Worm (Caenorhabditis elegans) whole organism, young adult: ENCODE results near the gene irld-18.

Experiments used
- F33H1.4 ChIP-seq: fragments of 200-800 bp; sonication (Bioruptor generic); IDR thresholded peaks from 2 replicates; pipeline ENCODE4 v1.3.6; 2022; ENCODE audit warnings: missing genetic modification reagents, missing genetic modification characterization, missing compliant biosample characterization
- F52B5.7 ChIP-seq: sonication (generic microtip); optimal IDR thresholded peaks from 2 replicates; lab custom pipeline; 2016; ENCODE audit warnings: mild to moderate bottlenecking, missing genetic modification characterization, missing compliant biosample characterization
- F57C9.4 ChIP-seq: sonication (generic microtip); optimal IDR thresholded peaks from 2 replicates; lab custom pipeline; 2017; ENCODE audit warnings: mild to moderate bottlenecking, missing genetic modification characterization, missing compliant biosample characterization
- K12H6.12 ChIP-seq: fragments of 200-800 bp; sonication (Bioruptor generic); optimal IDR thresholded peaks from 2 replicates; lab custom pipeline; 2018; ENCODE audit warnings: mild to moderate bottlenecking, missing genetic modification characterization, missing compliant biosample characterization
- T26A5.8 ChIP-seq: sonication (generic microtip); optimal IDR thresholded peaks from 2 replicates; lab custom pipeline; 2016; ENCODE audit warnings: missing genetic modification characterization, missing compliant biosample characterization
- Y56A3A.18 ChIP-seq: fragments of 200-800 bp; sonication (Bioruptor generic); IDR thresholded peaks from 2 replicates; pipeline ENCODE4 v1.3.6; 2022; ENCODE audit warnings: missing genetic modification reagents, missing genetic modification characterization, missing compliant biosample characterization
- ZK185.1 ChIP-seq: sonication (generic microtip); optimal IDR thresholded peaks from 2 replicates; lab custom pipeline; 2016; ENCODE audit warnings: mild to moderate bottlenecking, missing genetic modification characterization, missing compliant biosample characterization; ENCODE audit not compliant: poor library complexity, severe bottlenecking
- akir-1 ChIP-seq: fragments of 200-800 bp; sonication (Bioruptor generic); optimal IDR thresholded peaks from 2 replicates; lab custom pipeline; 2018; ENCODE audit warnings: mild to moderate bottlenecking, missing genetic modification characterization, moderate library complexity, missing compliant biosample characterization
- cebp-1 ChIP-seq, 2 experiments: fragments of 200-800 bp in 1 of 2; sonication (Bioruptor generic) in 1 of 2; sonication (generic microtip) in 1 of 2; IDR thresholded peaks in 1 of 2; optimal IDR thresholded peaks in 1 of 2; 2 replicates each; pipeline versions ENCODE4 v1.3.6 to Lab custom; 2017 to 2022; ENCODE audit warnings: missing compliant biosample characterization in 2 of 2, missing genetic modification characterization in 2 of 2, mild to moderate bottlenecking in 1 of 2, missing genetic modification reagents in 1 of 2, moderate library complexity in 1 of 2
- cebp-2 ChIP-seq: fragments of 200-800 bp; sonication (Bioruptor generic); IDR thresholded peaks from 2 replicates; pipeline ENCODE4 v1.3.6; 2022; ENCODE audit warnings: missing genetic modification characterization, missing compliant biosample characterization
- ceh-27 ChIP-seq: fragments of 200-800 bp; sonication (Bioruptor generic); optimal IDR thresholded peaks from 2 replicates; lab custom pipeline; 2018; ENCODE audit warnings: mild to moderate bottlenecking, missing genetic modification characterization, moderate library complexity, missing compliant biosample characterization
- ceh-58 ChIP-seq: fragments of 200-800 bp; sonication (Bioruptor generic); IDR thresholded peaks from 2 replicates; pipeline ENCODE4 v1.3.6; 2022; ENCODE audit warnings: missing genetic modification characterization, missing compliant biosample characterization
- chd-7 ChIP-seq: sonication (generic microtip); optimal IDR thresholded peaks from 2 replicates; lab custom pipeline; 2016; ENCODE audit warnings: mild to moderate bottlenecking, missing genetic modification characterization, moderate library complexity, missing compliant biosample characterization
- dox-1 ChIP-seq: fragments of 200-800 bp; sonication (Bioruptor generic); IDR thresholded peaks from 2 replicates; pipeline ENCODE4 v1.3.6; 2022; ENCODE audit warnings: missing genetic modification reagents, missing genetic modification characterization, missing compliant biosample characterization
- dpl-1 ChIP-seq: fragments of 150-350 bp; optimal IDR thresholded peaks from 2 replicates; lab custom pipeline; 2014; ENCODE audit warnings: missing biosample characterization, missing genetic modification reagents, missing genetic modification characterization
- egl-18 ChIP-seq: fragments of 200-800 bp; sonication (Bioruptor generic); IDR thresholded peaks from 2 replicates; pipeline ENCODE4 v1.3.6; 2022; ENCODE audit warnings: missing genetic modification reagents, missing genetic modification characterization, missing compliant biosample characterization
- ets-4 ChIP-seq: fragments of 200-800 bp; sonication (Bioruptor generic); optimal IDR thresholded peaks from 2 replicates; lab custom pipeline; 2018; ENCODE audit warnings: mild to moderate bottlenecking, missing genetic modification characterization, missing compliant biosample characterization
- gei-17 ChIP-seq: fragments of 200-800 bp; sonication (Bioruptor generic); optimal IDR thresholded peaks from 2 replicates; lab custom pipeline; 2018; ENCODE audit warnings: mild to moderate bottlenecking, missing genetic modification characterization, missing compliant biosample characterization
- let-526 ChIP-seq: fragments of 200-800 bp; sonication (Bioruptor generic); IDR thresholded peaks from 2 replicates; pipeline ENCODE4 v1.3.6; 2022; ENCODE audit warnings: missing genetic modification reagents, missing genetic modification characterization, missing compliant biosample characterization
- lin-54 ChIP-seq: fragments of 200-800 bp; sonication (Bioruptor generic); optimal IDR thresholded peaks from 2 replicates; lab custom pipeline; 2018; ENCODE audit warnings: mild to moderate bottlenecking, missing genetic modification characterization, missing compliant biosample characterization
- madf-10 ChIP-seq: sonication (generic microtip); optimal IDR thresholded peaks from 2 replicates; lab custom pipeline; 2016; ENCODE audit warnings: mild to moderate bottlenecking, missing genetic modification characterization, missing compliant biosample characterization
- mel-28 ChIP-seq: sonication (generic microtip); optimal IDR thresholded peaks from 2 replicates; lab custom pipeline; 2016; ENCODE audit warnings: borderline replicate concordance, mild to moderate bottlenecking, missing genetic modification characterization, missing compliant biosample characterization
- nfyb-1 ChIP-seq: fragments of 200-800 bp; sonication (Bioruptor generic); IDR thresholded peaks from 2 replicates; pipeline ENCODE4 v1.3.6; 2022; ENCODE audit warnings: missing genetic modification reagents, missing genetic modification characterization, missing compliant biosample characterization
- nhr-80 ChIP-seq: sonication (generic microtip); optimal IDR thresholded peaks from 2 replicates; lab custom pipeline; 2016; ENCODE audit warnings: missing genetic modification characterization, missing compliant biosample characterization
- pha-4 ChIP-seq: fragments of 150-350 bp; sonication (generic microtip); optimal IDR thresholded peaks from 2 replicates; lab custom pipeline; 2014; ENCODE audit warnings: missing biosample characterization, missing genetic modification reagents, missing genetic modification characterization
- repo-1 ChIP-seq: sonication (generic microtip); optimal IDR thresholded peaks from 2 replicates; lab custom pipeline; 2017; ENCODE audit warnings: mild to moderate bottlenecking, missing genetic modification characterization, missing compliant biosample characterization
- sdz-38 ChIP-seq: sonication (generic microtip); optimal IDR thresholded peaks from 2 replicates; lab custom pipeline; 2016; ENCODE audit warnings: missing genotype, missing genetic modification characterization, missing compliant biosample characterization
- snpc-4 ChIP-seq, 5 experiments: fragments of 150-350 bp in 1 of 5; sonication (generic microtip) in 4 of 5; optimal IDR thresholded peaks; 2 replicates each; lab custom pipeline; 2014 to 2018; ENCODE audit warnings: missing genetic modification characterization in 5 of 5, missing biosample characterization in 3 of 5, antibody characterized with exemption in 2 of 5, mild to moderate bottlenecking in 2 of 5, missing compliant biosample characterization in 2 of 5, missing genotype in 2 of 5, moderate library complexity in 2 of 5, missing genetic modification reagents in 1 of 5
- unc-130 ChIP-seq: sonication (generic microtip); optimal IDR thresholded peaks from 2 replicates; lab custom pipeline; 2016; ENCODE audit warnings: missing genetic modification reagents, missing genetic modification characterization, missing compliant biosample characterization
- unc-62 ChIP-seq: fragments of 150-350 bp; optimal IDR thresholded peaks from 2 replicates; lab custom pipeline; 2014; ENCODE audit warnings: missing biosample characterization, missing genetic modification reagents, missing genetic modification characterization
- ztf-3 ChIP-seq: fragments of 200-800 bp; sonication (Bioruptor generic); optimal IDR thresholded peaks from 2 replicates; lab custom pipeline; 2018; ENCODE audit warnings: mild to moderate bottlenecking, missing genetic modification characterization, missing compliant biosample characterization
- ztf-6 ChIP-seq: fragments of 200-800 bp; sonication (Bioruptor generic); IDR thresholded peaks from 2 replicates; pipeline ENCODE4 v1.3.6; 2022; ENCODE audit warnings: missing genetic modification reagents, missing genetic modification characterization, missing compliant biosample characterization

irld-18 gene

ce11 chrIV:14620543-14620942, 39.7 kb upstream of the irld-18 start (continued):
- TF ChIP-seq ZK185.1 (tag; lab: Kevin White, UChicago) (no peak), ztf-3 (GFP tag; lab: Kevin White, UChicago) (no peak), cebp-1 (GFP tag; IDR thresholded peaks at IDR 0.05; lab: Robert Waterston, UW) (no peak), cebp-1 (tag; optimal IDR thresholded peaks at IDR 0.05; lab: Kevin White, UChicago) (peak; percentile 68), madf-10 (tag; lab: Kevin White, UChicago) (no peak), snpc-4 (GFP tag; optimal IDR thresholded peaks at IDR 0.05; lab: Kevin White, UChicago) (no peak), snpc-4 (tag; optimal IDR thresholded peaks at IDR 0.05; lab: Kevin White, UChicago) (peak in 1 of 4 experiments; percentile 28), dox-1 (no peak), unc-130 (no peak), F52B5.7 (tag; lab: Kevin White, UChicago) (no peak), ztf-6 (GFP tag; lab: Robert Waterston, UW) (no peak), T26A5.8 (peak; percentile 25), ets-4 (GFP tag; lab: Kevin White, UChicago) (no peak), chd-7 (no peak), F33H1.4 (no peak), F57C9.4 (no peak), Y56A3A.18 (GFP tag; lab: Robert Waterston, UW) (no peak)

- TF ChIP-seq let-526 (GFP tag; lab: Robert Waterston, UW) = no peak
- TF ChIP-seq nhr-80 (tag; lab: Kevin White, UChicago) = peak; percentile 20
- TF ChIP-seq cebp-2 (GFP tag; lab: Robert Waterston, UW) = no peak
- no peak for TF ChIP-seq sdz-38 (tag; lab: Kevin White, UChicago)
- TF ChIP-seq K12H6.12 (tag; lab: Kevin White, UChicago) = no peak
- no peak for TF ChIP-seq mel-28
- TF ChIP-seq lin-54 (GFP tag; lab: Kevin White, UChicago) = no peak
- TF ChIP-seq T26A5.8 = no peak
- no peak for TF ChIP-seq gei-17 (GFP tag; lab: Kevin White, UChicago)
Measured at ce11 chrIV:14620042-14620441, 39.2 kb upstream of the irld-18 start.

DNA sequence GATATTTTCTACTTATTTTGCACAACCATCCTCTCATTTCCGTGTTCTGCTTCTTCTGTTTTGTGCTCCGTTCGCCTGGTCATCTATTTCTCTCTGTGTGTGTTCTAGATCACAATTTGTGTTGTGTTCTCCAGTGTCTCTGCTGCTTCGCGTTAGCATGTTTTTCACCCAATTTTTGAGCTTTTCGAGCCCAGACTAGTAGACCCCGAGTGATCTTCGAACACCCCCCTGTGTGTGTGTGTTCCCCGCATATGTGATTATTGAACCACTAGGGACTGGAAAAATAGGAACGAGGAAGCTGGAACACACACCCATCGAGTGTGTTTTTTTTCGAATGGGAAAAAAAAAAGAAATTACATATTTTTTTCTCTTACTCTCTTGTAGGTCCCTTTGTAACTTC, 37.7 kb upstream of the irld-18 start:
- TF ChIP-seq egl-18 (GFP tag; lab: Robert Waterston, UW) = no peak
- TF ChIP-seq repo-1 = peak; percentile 34
- peak; percentile 1 for TF ChIP-seq ceh-27 (GFP tag; lab: Kevin White, UChicago)
- TF ChIP-seq ceh-58 (GFP tag; lab: Robert Waterston, UW) = no peak
- TF ChIP-seq K12H6.12 (tag; lab: Kevin White, UChicago) = peak; percentile 36
- TF ChIP-seq akir-1 (GFP tag; lab: Kevin White, UChicago) = no peak
- no peak for TF ChIP-seq pha-4 (tag; lab: Kevin White, UChicago)
- TF ChIP-seq nfyb-1 = peak; percentile 21; the same call in 1 of the 2 replicates
- TF ChIP-seq F57C9.4 = peak; percentile 26
- TF ChIP-seq unc-62 (GFP tag; lab: Kevin White, UChicago) = no peak
- peak; percentile 66; the same call in 1 of the 2 replicates for TF ChIP-seq cebp-2 (GFP tag; lab: Robert Waterston, UW)
- TF ChIP-seq, all 124 proteins: peak for 6

ce11 chrIV:14617985-14618384, 37.1 kb upstream of the irld-18 start:
- TF ChIP-seq snpc-4 (GFP tag; optimal IDR thresholded peaks at IDR 0.05; lab: Kevin White, UChicago) (no peak), snpc-4 (tag; optimal IDR thresholded peaks at IDR 0.05; lab: Kevin White, UChicago) (peak in 2 of 4 experiments; percentile 35 to 61), dpl-1 (GFP tag; lab: Kevin White, UChicago) (no peak)
